Worm (Caenorhabditis elegans): ENCODE data around the gene C39B10.5.

Gene C39B10.5

DNA sequence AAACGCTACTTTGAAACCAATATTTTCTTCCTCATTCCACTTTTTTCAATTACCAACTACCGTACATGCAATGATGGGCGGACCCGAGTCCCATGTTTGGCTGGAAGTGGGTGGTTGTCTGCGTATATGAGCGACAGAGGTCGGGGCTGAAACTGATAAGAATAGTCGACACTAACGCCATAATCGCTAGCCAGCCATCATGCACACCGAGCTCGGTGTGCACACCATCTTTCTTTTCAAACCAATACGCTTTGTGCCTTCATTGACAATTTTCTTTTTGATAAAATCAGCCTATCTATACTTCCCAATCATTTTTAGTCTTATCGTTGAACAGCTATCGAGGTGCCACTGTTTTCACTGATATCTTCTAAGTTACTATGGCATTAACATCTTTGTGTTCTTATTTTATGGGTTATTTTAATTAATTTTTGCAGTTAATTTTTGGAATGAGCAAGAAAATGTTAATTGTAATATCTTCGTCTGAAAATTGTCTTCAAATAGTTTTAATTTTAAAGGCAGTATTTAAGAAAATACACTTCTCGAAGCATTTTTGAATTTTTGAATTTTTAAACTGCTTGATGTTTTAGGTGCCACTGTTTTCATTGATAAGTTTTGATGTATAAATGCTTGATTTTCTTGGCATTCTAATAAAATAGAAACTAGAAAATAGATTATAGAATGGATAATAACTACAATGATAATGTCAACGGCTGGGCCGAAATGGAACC lies 33.6 kb downstream of the C39B10.5 start, which contains the start of gene elt-2:
Gene elt-2 (plus strand): TSS at position 678 of the 728 bp plus-strand sequence.
- TF ChIP-seq ztf-29 (GFP tag; IDR thresholded peaks at IDR 0.05): no peak
- TF ChIP-seq klf-2 (GFP tag; conservative IDR thresholded peaks at IDR 0.05): no peak
- TF ChIP-seq tab-1 (GFP tag; IDR thresholded peaks at IDR 0.05): no peak
- no peak for TF ChIP-seq ref-1 (GFP tag; conservative IDR thresholded peaks at IDR 0.05)

DNA sequence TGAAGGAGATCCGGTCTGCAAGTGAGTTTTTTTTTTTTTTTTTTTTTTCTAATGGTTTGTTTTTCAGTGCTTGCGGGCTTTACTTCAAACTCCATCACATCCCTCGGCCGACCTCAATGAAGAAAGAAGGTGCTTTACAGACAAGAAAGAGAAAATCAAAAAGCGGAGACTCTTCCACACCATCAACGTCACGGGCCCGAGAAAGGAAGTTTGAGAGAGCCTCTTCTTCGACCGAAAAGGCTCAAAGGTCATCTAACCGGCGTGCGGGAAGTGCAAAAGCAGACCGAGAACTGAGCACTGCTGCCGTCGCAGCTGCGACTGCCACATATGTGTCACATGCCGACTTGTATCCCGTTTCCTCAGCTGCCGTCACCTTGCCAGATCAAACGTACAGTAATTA lies 35.1 kb downstream of the C39B10.5 start:
- TF ChIP-seq flt-1 (GFP tag; IDR thresholded peaks at IDR 0.05) (no peak), cog-1 (tag; optimal IDR thresholded peaks at IDR 0.05) (no peak), ztf-29 (GFP tag; IDR thresholded peaks at IDR 0.05) (no peak), tab-1 (GFP tag; IDR thresholded peaks at IDR 0.05) (no peak), ztf-23 (GFP tag; IDR thresholded peaks at IDR 0.05) (no peak), med-1 (GFP tag; optimal IDR thresholded peaks at IDR 0.05; ENCODE audit: insufficient read depth) (no peak), klf-2 (GFP tag; conservative IDR thresholded peaks at IDR 0.05) (no peak), T22C8.4 (GFP tag; IDR thresholded peaks at IDR 0.05) (no peak), ref-1 (GFP tag; conservative IDR thresholded peaks at IDR 0.05) (no peak)

- no peak for TF ChIP-seq flt-1 (GFP tag; IDR thresholded peaks at IDR 0.05)
- no peak for TF ChIP-seq T22C8.4 (GFP tag; IDR thresholded peaks at IDR 0.05)
- TF ChIP-seq ref-1 (GFP tag; conservative IDR thresholded peaks at IDR 0.05): no peak
- no peak for TF ChIP-seq ztf-29 (GFP tag; IDR thresholded peaks at IDR 0.05)
- TF ChIP-seq med-1 (GFP tag; optimal IDR thresholded peaks at IDR 0.05; ENCODE audit: insufficient read depth): no peak
- no peak for TF ChIP-seq klf-2 (GFP tag; conservative IDR thresholded peaks at IDR 0.05)
- no peak for TF ChIP-seq ztf-23 (GFP tag; IDR thresholded peaks at IDR 0.05)
- TF ChIP-seq tab-1 (GFP tag; IDR thresholded peaks at IDR 0.05): no peak
- no peak for TF ChIP-seq cog-1 (tag; optimal IDR thresholded peaks at IDR 0.05)
Observed at ce11 chrX:10485300-10485755, 38.2 kb downstream of the C39B10.5 start, which contains the start of gene C33D3.3. Gene C33D3.3, plus strand, starts transcription at chrX:10485350.

- TF ChIP-seq klf-2 (GFP tag; conservative IDR thresholded peaks at IDR 0.05): no peak
Observed at ce11 chrX:10488763-10489162, 41.6 kb downstream of the C39B10.5 start, which contains the start of gene C33D3.4. Gene C33D3.4, plus strand, starts transcription at chrX:10489063.

ce11 chrX:10491044-10491443 lies 43.9 kb downstream of the C39B10.5 start, which contains the start of gene C33D3.5:
Gene C33D3.5, plus strand, starts transcription at chrX:10491344.
- TF ChIP-seq flt-1 (GFP tag; IDR thresholded peaks at IDR 0.05) (no peak), cog-1 (tag; optimal IDR thresholded peaks at IDR 0.05) (no peak), ztf-29 (GFP tag; IDR thresholded peaks at IDR 0.05) (no peak), T22C8.4 (GFP tag; IDR thresholded peaks at IDR 0.05) (no peak), tab-1 (GFP tag; IDR thresholded peaks at IDR 0.05) (no peak), ztf-23 (GFP tag; IDR thresholded peaks at IDR 0.05) (no peak), ref-1 (GFP tag; conservative IDR thresholded peaks at IDR 0.05) (no peak), klf-2 (GFP tag; conservative IDR thresholded peaks at IDR 0.05) (no peak), med-1 (GFP tag; optimal IDR thresholded peaks at IDR 0.05; ENCODE audit: insufficient read depth) (no peak)

ce11 chrX:10491875-10492523 lies 44.9 kb downstream of the C39B10.5 start:
- TF ChIP-seq ztf-29 (GFP tag; IDR thresholded peaks at IDR 0.05) (no peak), med-1 (GFP tag; optimal IDR thresholded peaks at IDR 0.05; ENCODE audit: insufficient read depth) (no peak), tab-1 (GFP tag; IDR thresholded peaks at IDR 0.05) (no peak), klf-2 (GFP tag; conservative IDR thresholded peaks at IDR 0.05) (no peak), cog-1 (tag; optimal IDR thresholded peaks at IDR 0.05) (no peak)
